Worm (Caenorhabditis elegans) whole organism, mixed stage, embryonic: ENCODE measurements around the gene nhr-198.
"Not testable (repeated sequence)": the region's sequence is repeated elsewhere in the genome, so short reads cannot be mapped to it uniquely, and the experiment has no call there.

Experiments used
- M03D4.4 ChIP-seq: sonication (generic microtip); optimal IDR thresholded peaks from 2 replicates; lab custom pipeline; 2017; ENCODE audit warnings: mild to moderate bottlenecking, missing genetic modification characterization, missing compliant biosample characterization
- bed-3 ChIP-seq: fragments of 200-800 bp; sonication (Bioruptor generic); optimal IDR thresholded peaks from 3 replicates; lab custom pipeline; 2018; ENCODE audit warnings: mild to moderate bottlenecking, missing genetic modification characterization, moderate library complexity, missing compliant biosample characterization
- ceh-39 ChIP-seq: fragments of 150-350 bp; optimal IDR thresholded peaks from 2 replicates; lab custom pipeline; 2014; ENCODE audit warnings: missing biosample characterization, missing genetic modification characterization
- ceh-43 ChIP-seq: fragments of 200-800 bp; sonication (Bioruptor generic); optimal IDR thresholded peaks from 2 replicates; lab custom pipeline; 2018; ENCODE audit warnings: mild to moderate bottlenecking, missing genetic modification characterization, moderate library complexity, missing compliant biosample characterization
- ceh-83 ChIP-seq: fragments of 200-800 bp; sonication (Bioruptor generic); optimal IDR thresholded peaks from 2 replicates; lab custom pipeline; 2018; ENCODE audit warnings: mild to moderate bottlenecking, missing genetic modification characterization, missing compliant biosample characterization
- ces-1 ChIP-seq: fragments of 150-350 bp; optimal IDR thresholded peaks from 2 replicates; lab custom pipeline; 2014; ENCODE audit warnings: missing biosample characterization, missing genetic modification reagents, missing genetic modification characterization
- cnd-1 ChIP-seq: fragments of 200-800 bp; sonication (Bioruptor generic); optimal IDR thresholded peaks from 2 replicates; lab custom pipeline; 2018; ENCODE audit warnings: mild to moderate bottlenecking, missing genetic modification characterization, missing compliant biosample characterization
- drap-1 ChIP-seq: fragments of 200-800 bp; sonication (Bioruptor generic); optimal IDR thresholded peaks from 3 replicates; lab custom pipeline; 2018; ENCODE audit warnings: mild to moderate bottlenecking, missing genetic modification characterization, missing compliant biosample characterization
- elt-3 ChIP-seq: fragments of 150-350 bp; optimal IDR thresholded peaks from 2 replicates; lab custom pipeline; 2014; ENCODE audit warnings: missing biosample characterization, missing genetic modification characterization
- ham-2 ChIP-seq: fragments of 200-800 bp; sonication (Bioruptor generic); optimal IDR thresholded peaks from 2 replicates; lab custom pipeline; 2018; ENCODE audit warnings: mild to moderate bottlenecking, missing genetic modification characterization, missing compliant biosample characterization
- hlh-1 ChIP-seq: fragments of 150-350 bp; optimal IDR thresholded peaks from 2 replicates; lab custom pipeline; 2014; ENCODE audit warnings: missing biosample characterization, missing genetic modification reagents, missing genetic modification characterization
- lin-13 ChIP-seq: fragments of 150-350 bp; optimal IDR thresholded peaks from 2 replicates; lab custom pipeline; 2014; ENCODE audit warnings: missing biosample characterization, missing genetic modification characterization
- lsy-2 ChIP-seq: fragments of 150-350 bp; optimal IDR thresholded peaks from 2 replicates; lab custom pipeline; 2014; ENCODE audit warnings: missing biosample characterization, missing genetic modification characterization
- mep-1 ChIP-seq: fragments of 150-350 bp; optimal IDR thresholded peaks from 2 replicates; lab custom pipeline; 2017; ENCODE audit warnings: missing biosample characterization, missing genetic modification reagents, missing genetic modification characterization, inconsistent platforms
- mls-2 ChIP-seq: sonication (generic microtip); optimal IDR thresholded peaks from 2 replicates; lab custom pipeline; 2016; ENCODE audit warnings: mild to moderate bottlenecking, missing genetic modification characterization, moderate library complexity, missing compliant biosample characterization
- nhr-12 ChIP-seq: fragments of 150-350 bp; optimal IDR thresholded peaks from 2 replicates; lab custom pipeline; 2014; ENCODE audit warnings: missing biosample characterization, missing genetic modification characterization
- nhr-237 ChIP-seq: fragments of 150-350 bp; optimal IDR thresholded peaks from 2 replicates; lab custom pipeline; 2014; ENCODE audit warnings: missing biosample characterization, missing genetic modification characterization
- nhr-28 ChIP-seq: fragments of 150-350 bp; optimal IDR thresholded peaks from 2 replicates; lab custom pipeline; 2014; ENCODE audit warnings: missing biosample characterization, missing genetic modification characterization
- pha-4 ChIP-seq: fragments of 150-350 bp; optimal IDR thresholded peaks from 2 replicates; lab custom pipeline; 2018; ENCODE audit warnings: missing biosample characterization, missing genetic modification reagents, missing genetic modification characterization
- snpc-4 ChIP-seq: fragments of 150-350 bp; optimal IDR thresholded peaks from 2 replicates; lab custom pipeline; 2014; ENCODE audit warnings: missing biosample characterization, missing genetic modification characterization
- sptf-1 ChIP-seq: sonication (generic microtip); optimal IDR thresholded peaks from 2 replicates; lab custom pipeline; 2017; ENCODE audit warnings: mild to moderate bottlenecking, missing genetic modification characterization, moderate library complexity, missing compliant biosample characterization
- tbx-8 ChIP-seq: fragments of 200-800 bp; sonication (Bioruptor generic); optimal IDR thresholded peaks from 2 replicates; lab custom pipeline; 2018; ENCODE audit warnings: mild to moderate bottlenecking, missing genetic modification characterization, moderate library complexity, missing compliant biosample characterization
- unc-39 ChIP-seq: fragments of 150-350 bp; optimal IDR thresholded peaks from 2 replicates; lab custom pipeline; 2014; ENCODE audit warnings: missing biosample characterization, missing genetic modification characterization
- unc-62 ChIP-seq: fragments of 150-350 bp; optimal IDR thresholded peaks from 2 replicates; lab custom pipeline; 2014; ENCODE audit warnings: missing biosample characterization, missing genetic modification reagents, missing genetic modification characterization
- zip-8 ChIP-seq: fragments of 150-350 bp; optimal IDR thresholded peaks from 2 replicates; lab custom pipeline; 2014; ENCODE audit warnings: missing biosample characterization, missing genetic modification characterization

The nhr-198 gene

DNA sequence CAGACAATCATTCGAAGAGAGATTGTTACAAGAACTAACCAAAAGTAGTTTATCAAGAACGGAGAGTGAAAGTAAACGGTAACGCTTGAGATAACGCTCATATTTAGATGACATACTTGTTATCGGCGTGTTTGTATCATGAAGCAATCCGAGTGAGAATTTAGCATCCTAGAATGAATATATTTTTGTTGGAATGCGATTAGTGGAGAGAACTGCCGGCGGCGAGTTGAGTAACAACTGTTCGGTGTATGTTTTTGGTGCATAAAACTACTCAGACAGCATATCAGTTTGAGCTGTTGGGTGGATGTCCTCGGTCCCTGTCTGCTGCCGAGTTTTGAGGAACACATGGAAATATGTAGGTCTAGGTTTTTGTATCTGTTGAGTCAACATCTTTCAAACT lies 39.8 kb downstream of the nhr-198 start, which contains the start of gene T23D5.3:
TSS of gene T23D5.3 (minus strand) at position 101 of the 400 bp plus-strand sequence.
- TF ChIP-seq mls-2 (tag; lab: Kevin White, UChicago) = no peak
- no peak for TF ChIP-seq ceh-83 (GFP tag; lab: Kevin White, UChicago)
- TF ChIP-seq lsy-2 (tag; lab: Kevin White, UChicago) = no peak
- no peak for TF ChIP-seq nhr-12 (tag; lab: Kevin White, UChicago)
- TF ChIP-seq unc-62 (GFP tag; lab: Kevin White, UChicago) = no peak
- TF ChIP-seq bed-3 (GFP tag; lab: Kevin White, UChicago) = no peak
- no peak for TF ChIP-seq lin-13 (tag; lab: Kevin White, UChicago)
- TF ChIP-seq nhr-28 = no peak
- no peak for TF ChIP-seq nhr-237 (tag; lab: Kevin White, UChicago)
- no peak for TF ChIP-seq sptf-1 (tag; lab: Kevin White, UChicago)
- no peak for TF ChIP-seq hlh-1 (tag; lab: Kevin White, UChicago)
- no peak for TF ChIP-seq elt-3 (tag; lab: Kevin White, UChicago)
- TF ChIP-seq M03D4.4 (tag; lab: Kevin White, UChicago) = no peak

DNA sequence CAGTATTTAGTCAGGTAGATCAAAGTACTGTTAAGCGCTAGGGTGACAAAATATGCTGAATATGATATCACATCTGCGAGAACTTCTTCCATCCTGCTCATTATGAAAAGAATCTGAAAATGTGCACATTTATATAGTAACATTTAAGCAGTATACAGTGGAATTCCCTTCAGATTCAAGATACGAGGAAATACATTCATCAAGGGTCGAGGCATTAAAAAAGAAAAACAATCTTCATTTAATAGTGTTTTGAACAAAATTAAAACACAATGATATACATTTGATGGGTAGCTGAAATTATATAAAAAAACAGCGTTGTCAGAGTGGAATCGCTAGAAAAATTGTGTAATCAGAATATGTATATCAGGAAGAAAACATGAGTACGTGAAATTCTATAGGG lies 41.9 kb downstream of the nhr-198 start, which contains the start of gene str-27:
TSS of gene str-27 (minus strand) at position 101 of the 400 bp plus-strand sequence.
- no peak for TF ChIP-seq unc-62 (GFP tag; lab: Kevin White, UChicago)
- TF ChIP-seq ces-1 (GFP tag; lab: Kevin White, UChicago) = no peak
- TF ChIP-seq bed-3 (GFP tag; lab: Kevin White, UChicago) = no peak
- TF ChIP-seq ceh-43 (GFP tag; lab: Kevin White, UChicago) = no peak
- TF ChIP-seq nhr-237 (tag; lab: Kevin White, UChicago) = no peak
- TF ChIP-seq lin-13 (tag; lab: Kevin White, UChicago) = no peak
- TF ChIP-seq lsy-2 (tag; lab: Kevin White, UChicago) = no peak
- no peak for TF ChIP-seq pha-4 (tag; lab: Kevin White, UChicago)
- TF ChIP-seq ceh-83 (GFP tag; lab: Kevin White, UChicago) = no peak
- TF ChIP-seq cnd-1 (tag; lab: Kevin White, UChicago) = no peak
- TF ChIP-seq tbx-8 (GFP tag; lab: Kevin White, UChicago) = no peak
- no peak for TF ChIP-seq drap-1 (GFP tag; lab: Kevin White, UChicago)
- TF ChIP-seq unc-39 (tag; lab: Kevin White, UChicago) = no peak
- TF ChIP-seq nhr-12 (tag; lab: Kevin White, UChicago) = no peak
- no peak for TF ChIP-seq sptf-1 (tag; lab: Kevin White, UChicago)
- TF ChIP-seq zip-8 = no peak
- no peak for TF ChIP-seq snpc-4 (tag; lab: Kevin White, UChicago)

DNA sequence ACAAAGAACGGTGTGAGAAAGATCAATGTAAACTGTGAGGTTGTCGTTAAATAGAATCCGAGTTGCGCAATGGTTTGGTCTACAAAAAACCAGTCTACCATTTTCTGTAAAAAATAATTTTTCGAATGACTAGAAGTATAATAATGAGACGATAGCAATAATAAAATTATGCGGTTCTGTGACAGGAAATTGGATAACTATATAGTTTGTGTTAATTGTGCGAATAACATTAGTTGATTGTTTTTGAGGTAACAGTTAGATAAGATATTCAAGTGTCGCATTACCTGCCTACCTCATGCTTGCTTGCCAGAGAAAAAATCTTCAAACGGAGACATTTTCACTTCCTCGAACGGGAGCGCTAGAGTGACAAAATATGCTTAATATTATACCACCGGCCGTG lies 48.1 kb downstream of the nhr-198 start, which contains the start of gene str-18:
TSS of gene str-18 (minus strand) at position 101 of the 400 bp plus-strand sequence.
- no peak for TF ChIP-seq ceh-39 (tag; lab: Kevin White, UChicago)
- no peak for TF ChIP-seq nhr-12 (tag; lab: Kevin White, UChicago)
- no peak for TF ChIP-seq nhr-237 (tag; lab: Kevin White, UChicago)
- no peak for TF ChIP-seq mls-2 (tag; lab: Kevin White, UChicago)
- TF ChIP-seq cnd-1 (tag; lab: Kevin White, UChicago) = no peak
- no peak for TF ChIP-seq pha-4 (tag; lab: Kevin White, UChicago)
- TF ChIP-seq, all 35 proteins: peak for 0

DNA sequence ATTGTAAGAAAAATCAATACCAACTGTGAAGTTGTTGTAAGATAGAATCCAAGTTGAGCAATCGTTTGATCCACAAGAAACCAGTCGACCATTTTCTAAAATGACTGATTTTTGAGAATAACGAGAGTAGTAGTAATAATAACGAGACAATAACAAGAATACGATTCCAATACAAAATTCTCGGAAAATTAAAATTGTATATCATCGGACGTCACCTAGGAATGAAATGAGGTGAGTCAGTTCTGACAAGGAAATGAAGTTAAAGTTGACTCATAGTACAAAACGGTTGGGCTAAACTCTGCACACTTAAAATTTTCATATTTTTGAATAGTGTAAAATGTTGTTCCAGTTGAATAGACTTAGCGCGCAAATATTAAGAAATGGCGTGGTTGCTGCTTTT lies 50.6 kb downstream of the nhr-198 start, which contains the start of gene str-19:
TSS of gene str-19 (minus strand) at position 101 of the 400 bp plus-strand sequence.
- not testable (repeated sequence) for TF ChIP-seq ham-2 (GFP tag; lab: Kevin White, UChicago); nhr-237 (tag; lab: Kevin White, UChicago); mep-1
- TF ChIP-seq, all 35 proteins: peak for 0; not testable (repeated sequence) for 35
